Fruit fly (Drosophila melanogaster) whole organism: ENCODE data around the gene Caper.

Experiments used
- CG8478 ChIP-seq: fragments of >200 bp; optimal IDR thresholded peaks from 2 replicates; lab custom pipeline; 2018; ENCODE audit warnings: inconsistent platforms
- Dll ChIP-seq: fragments of >200 bp; optimal IDR thresholded peaks from 2 replicates; lab custom pipeline; 2017
- EcR ChIP-seq, 2 experiments: fragments of >200 bp; optimal IDR thresholded peaks; 2 replicates each; lab custom pipeline; 2017; ENCODE audit warnings: missing biosample characterization in 2 of 2, missing genetic modification characterization in 2 of 2, missing genetic modification reagents in 2 of 2
- pan ChIP-seq: fragments of >200 bp; optimal IDR thresholded peaks from 2 replicates; lab custom pipeline; 2017
- psq ChIP-seq: fragments of >200 bp; optimal IDR thresholded peaks from 2 replicates; lab custom pipeline; 2017
- usp ChIP-seq: fragments of >200 bp; optimal IDR thresholded peaks from 2 replicates; lab custom pipeline; 2017; ENCODE audit warnings: missing biosample characterization, missing genetic modification characterization, mixed read lengths

Gene Caper

DNA sequence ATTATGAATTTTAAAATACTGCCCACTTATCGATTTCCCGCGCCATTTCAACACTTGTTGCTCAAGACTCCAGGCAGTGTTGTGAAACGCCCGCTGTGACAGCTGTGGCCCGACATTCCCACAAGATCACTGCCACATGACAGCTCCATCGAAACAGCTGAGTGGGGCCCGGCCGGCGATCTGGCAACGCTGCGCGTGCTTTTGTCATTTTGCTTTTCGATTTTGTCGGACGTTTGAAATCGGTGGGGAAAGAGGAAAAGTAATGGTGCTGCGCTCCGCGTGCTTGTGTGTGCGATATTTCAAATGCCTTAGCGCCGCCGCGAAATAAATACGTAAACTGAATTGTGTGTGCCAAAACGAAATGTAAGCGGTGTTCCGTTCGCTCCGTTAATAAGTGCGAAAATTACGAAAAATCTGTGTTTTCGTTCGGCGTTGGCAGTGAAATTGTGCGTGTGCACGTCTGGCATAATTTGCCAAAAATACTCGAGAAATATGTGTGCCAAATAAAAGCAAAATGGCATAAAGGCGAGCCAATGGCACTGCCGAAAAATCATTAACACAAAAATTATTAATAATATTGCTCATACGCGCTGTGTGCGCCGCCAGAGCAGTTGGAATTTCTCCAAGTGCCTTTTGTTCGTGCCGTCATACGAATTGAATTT lies 9.8 kb downstream of the Caper start:
- TF ChIP-seq psq: no peak
- no peak for TF ChIP-seq usp (GFP tag; lab: Kevin White, UChicago)
- no peak for TF ChIP-seq Dll (lab: Kevin White, UChicago)

- TF ChIP-seq CG8478 (lab: Kevin White, UChicago) (no peak), psq (no peak), EcR (GFP tag; optimal IDR thresholded peaks at IDR 0.05; lab: Kevin White, UChicago) (no peak), pan (no peak), Dll (lab: Kevin White, UChicago) (no peak), usp (GFP tag; lab: Kevin White, UChicago) (no peak)
These were observed 10.8 kb downstream of the Caper start for dm6 chr2L:7043039-7043905.

DNA sequence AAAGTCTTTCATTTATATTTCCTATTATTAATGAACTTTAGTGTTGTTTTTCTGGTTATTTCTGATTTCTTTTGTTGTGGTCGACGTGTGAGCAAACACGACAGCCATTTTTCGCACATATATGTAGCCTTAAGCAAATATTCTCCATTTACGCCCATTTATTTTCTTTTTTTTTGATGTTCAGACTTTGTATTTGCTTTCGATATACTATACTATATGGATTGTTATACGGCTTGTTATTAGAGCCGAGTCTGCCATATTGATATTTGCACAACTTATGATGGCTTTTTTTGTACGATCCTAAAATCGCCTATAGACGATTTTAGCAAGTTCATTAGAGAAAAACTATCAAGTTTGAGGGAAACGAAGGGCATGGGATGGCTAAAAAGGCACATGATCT lies 15.2 kb downstream of the Caper start:
- no peak for TF ChIP-seq usp (GFP tag; lab: Kevin White, UChicago)
- no peak for TF ChIP-seq CG8478 (lab: Kevin White, UChicago)
- TF ChIP-seq EcR (GFP tag; optimal IDR thresholded peaks at IDR 0.05; lab: Kevin White, UChicago): no peak
- no peak for TF ChIP-seq pan
- no peak for TF ChIP-seq Dll (lab: Kevin White, UChicago)
- no peak for TF ChIP-seq psq

DNA sequence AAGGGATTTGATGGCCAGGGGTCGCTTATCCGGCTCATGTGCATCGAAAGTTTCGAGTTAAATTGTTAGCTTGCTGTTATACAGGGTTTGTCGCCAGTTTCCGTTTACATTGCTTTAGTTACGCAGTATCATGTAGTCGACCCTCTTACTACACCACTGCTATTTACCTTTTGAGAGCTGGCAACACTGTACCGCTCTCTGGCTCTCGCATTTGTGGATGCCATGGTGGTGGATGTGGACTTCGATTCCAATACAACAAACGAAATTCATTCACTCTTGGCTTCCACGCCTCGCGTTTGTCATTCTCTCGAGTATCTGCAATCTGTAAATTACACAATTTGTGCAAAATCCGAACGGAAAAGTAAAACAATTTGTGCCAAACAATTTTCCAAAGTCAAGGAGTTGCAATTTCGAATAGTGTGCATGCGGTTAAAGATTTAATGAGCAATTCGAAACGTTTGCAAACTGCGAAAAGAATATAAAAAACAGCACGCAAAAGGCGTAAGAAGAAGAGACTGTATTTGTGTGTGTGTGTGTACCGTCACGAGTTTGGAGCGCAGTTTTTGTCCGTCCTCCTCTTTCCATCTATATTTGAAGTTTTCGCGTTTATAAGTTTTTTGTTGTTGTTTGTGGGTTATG lies 16.6 kb downstream of the Caper start:
- TF ChIP-seq CG8478 (lab: Kevin White, UChicago) (no peak), pan (peak; percentile 92)

DNA sequence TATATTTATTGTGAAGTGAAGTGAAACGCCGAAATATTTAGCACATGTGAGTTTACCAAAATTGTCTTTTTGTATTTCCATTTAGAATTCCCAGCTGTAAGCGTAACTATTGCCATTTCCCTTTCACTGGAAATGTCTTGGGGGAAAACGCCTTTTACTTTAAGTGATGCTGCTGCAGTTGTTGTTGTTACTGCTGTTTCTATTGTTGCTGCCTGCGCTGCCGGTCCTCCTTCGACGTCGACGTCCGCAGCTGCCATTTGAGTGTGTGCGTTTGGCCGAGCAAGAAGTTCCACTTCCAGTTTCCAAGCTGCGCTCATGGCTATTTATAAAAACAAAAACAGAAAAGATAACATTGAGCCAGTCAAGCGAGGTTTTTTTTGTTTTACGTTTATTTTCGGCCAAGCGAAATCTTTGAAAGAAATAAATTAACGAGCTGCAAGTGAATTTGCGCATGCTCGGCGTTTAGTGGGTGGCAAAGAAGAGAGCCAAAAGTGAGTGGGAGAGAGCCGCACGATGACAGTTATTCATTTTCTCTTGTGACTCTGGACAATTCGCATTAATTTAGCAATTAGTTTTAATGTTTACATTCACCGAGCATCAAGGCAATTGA lies 17.3 kb downstream of the Caper start:
- TF ChIP-seq CG8478 (lab: Kevin White, UChicago) (no peak), pan (no peak), EcR (GFP tag; optimal IDR thresholded peaks at IDR 0.05; lab: Kevin White, UChicago) (no peak), Dll (lab: Kevin White, UChicago) (no peak), psq (no peak), usp (GFP tag; lab: Kevin White, UChicago) (no peak)

DNA sequence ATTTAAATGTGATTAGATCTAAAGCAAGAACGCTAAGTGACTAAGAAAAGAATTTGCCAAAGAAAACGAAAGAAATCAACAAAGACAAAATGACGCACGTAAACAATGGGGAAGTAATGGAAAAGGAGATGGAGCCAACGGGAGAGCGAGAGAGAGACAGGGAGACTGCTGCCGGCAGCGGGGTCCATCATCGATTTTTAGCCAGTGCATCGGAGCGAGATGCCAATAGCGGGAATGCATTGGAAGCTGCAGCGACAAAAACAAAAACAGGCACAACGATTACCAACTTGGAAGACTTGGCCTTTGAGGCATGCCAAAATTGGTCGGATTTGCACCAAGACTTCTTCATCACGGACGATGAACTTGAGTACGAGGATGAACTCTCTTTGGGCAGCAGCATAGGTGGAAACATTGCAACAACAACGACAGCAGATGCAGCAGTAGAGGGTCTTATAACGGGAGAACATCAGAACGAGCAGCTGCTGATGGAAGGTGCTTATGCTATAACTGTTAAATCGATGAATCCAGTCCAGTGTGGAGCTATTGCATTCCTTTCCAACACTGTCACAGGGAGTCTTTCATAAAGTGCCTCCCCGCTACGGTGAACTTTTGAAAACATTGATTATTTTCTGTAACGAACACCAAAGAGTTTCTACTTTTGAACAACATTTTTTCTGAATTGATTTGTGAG lies 18.1 kb downstream of the Caper start:
- TF ChIP-seq psq: no peak
- no peak for TF ChIP-seq EcR (GFP tag; optimal IDR thresholded peaks at IDR 0.05; lab: Kevin White, UChicago)
- no peak for TF ChIP-seq pan
- no peak for TF ChIP-seq usp (GFP tag; lab: Kevin White, UChicago)
- no peak for TF ChIP-seq CG8478 (lab: Kevin White, UChicago)
- TF ChIP-seq Dll (lab: Kevin White, UChicago): no peak

DNA sequence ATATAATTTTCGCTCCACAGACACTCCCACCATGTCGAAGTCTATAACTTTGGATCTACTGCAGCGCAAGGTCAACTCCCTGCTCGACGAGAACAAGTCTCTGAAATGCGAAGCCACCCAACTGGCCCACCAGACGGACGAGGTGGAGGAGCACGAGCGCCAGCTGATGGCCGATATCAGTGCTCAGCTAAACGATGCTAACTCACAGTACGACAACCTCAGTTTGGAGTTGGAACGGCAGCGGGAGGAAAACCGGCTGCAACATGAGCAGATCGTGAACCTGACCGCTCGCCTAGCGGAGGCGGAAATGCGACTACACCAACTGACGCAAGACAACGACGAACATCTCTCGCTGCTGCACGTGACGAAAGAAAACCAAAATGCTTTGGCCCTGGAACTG lies 19.2 kb downstream of the Caper start:
- TF ChIP-seq EcR (GFP tag; optimal IDR thresholded peaks at IDR 0.05; lab: Kevin White, UChicago) (no peak), CG8478 (lab: Kevin White, UChicago) (no peak), pan (no peak), usp (GFP tag; lab: Kevin White, UChicago) (no peak)

DNA sequence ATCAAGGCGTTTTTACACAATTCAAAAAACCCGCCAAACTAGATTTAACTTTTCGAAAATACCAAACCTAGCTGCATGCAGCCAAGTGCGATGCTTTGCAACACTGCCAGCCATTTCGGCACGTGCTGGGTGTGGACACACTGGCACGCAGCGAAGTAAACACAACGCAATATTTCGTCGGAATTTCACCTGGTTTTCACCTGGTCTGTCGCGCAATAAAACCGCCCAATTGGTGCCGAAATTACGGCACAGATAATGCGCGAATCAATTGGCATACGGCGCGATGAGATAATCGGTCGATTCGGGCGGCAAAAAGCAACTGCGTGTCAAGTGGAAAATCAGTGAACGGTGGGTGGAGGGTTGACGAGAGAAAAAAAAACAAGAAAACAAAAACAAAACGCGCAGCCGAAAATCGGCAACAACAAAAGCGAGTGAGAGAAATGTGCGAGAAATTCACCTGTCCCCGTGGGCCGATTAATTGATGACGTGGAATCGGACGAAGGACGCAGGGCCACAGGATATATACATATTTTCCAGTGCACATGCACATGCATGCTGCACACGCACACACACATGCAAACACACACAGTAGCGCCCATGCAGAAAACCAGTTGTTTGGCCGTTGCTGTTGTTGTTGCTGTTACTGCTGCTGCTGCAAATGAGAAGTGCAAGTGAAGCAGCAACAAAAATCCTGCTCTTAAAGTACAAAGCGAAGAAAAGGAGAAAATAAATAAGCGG lies 23.8 kb downstream of the Caper start, which contains the start of gene Mnn1:
Gene Mnn1, plus strand, starts transcription at position 113 of the 738 bp plus-strand sequence.
- TF ChIP-seq psq (no peak), Dll (lab: Kevin White, UChicago) (no peak), EcR (GFP tag; optimal IDR thresholded peaks at IDR 0.05; lab: Kevin White, UChicago) (no peak), pan (no peak), usp (GFP tag; lab: Kevin White, UChicago) (no peak)

DNA sequence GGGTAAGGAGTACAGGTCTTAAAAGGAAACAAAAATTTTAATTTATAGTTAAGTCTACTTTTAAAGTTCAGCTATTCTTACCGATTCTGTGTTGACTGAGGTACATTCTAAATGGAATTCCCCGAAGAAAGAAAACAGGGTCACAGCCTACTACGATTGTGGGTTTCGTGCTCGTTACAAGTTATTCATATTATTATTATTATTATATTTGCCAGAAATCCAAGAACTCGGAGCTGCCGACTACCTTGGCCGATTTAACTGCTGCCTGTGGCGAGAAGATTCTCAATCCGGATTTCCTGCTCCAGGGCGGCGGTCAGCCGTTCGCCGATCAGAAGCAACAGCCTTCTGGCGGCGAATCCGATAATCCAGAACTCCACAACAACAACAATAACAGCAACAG lies 28.2 kb downstream of the Caper start, which contains the start of gene Mst27D:
Gene Mst27D, minus strand, starts transcription at position 101 of the 400 bp plus-strand sequence.
- no peak for TF ChIP-seq EcR (GFP tag; optimal IDR thresholded peaks at IDR 0.05; lab: Kevin White, UChicago)
- no peak for TF ChIP-seq Dll (lab: Kevin White, UChicago)

dm6 chr2L:7063721-7064179 lies 31.2 kb downstream of the Caper start, which contains the start of gene Sem1:
Sem1 (plus strand) TSS chr2L:7063986.
- TF ChIP-seq usp (GFP tag; lab: Kevin White, UChicago): no peak
- TF ChIP-seq psq: no peak
- TF ChIP-seq EcR (GFP tag; optimal IDR thresholded peaks at IDR 0.05; lab: Kevin White, UChicago): no peak
- TF ChIP-seq Dll (lab: Kevin White, UChicago): no peak
- no peak for TF ChIP-seq CG8478 (lab: Kevin White, UChicago)
- TF ChIP-seq pan: no peak

DNA sequence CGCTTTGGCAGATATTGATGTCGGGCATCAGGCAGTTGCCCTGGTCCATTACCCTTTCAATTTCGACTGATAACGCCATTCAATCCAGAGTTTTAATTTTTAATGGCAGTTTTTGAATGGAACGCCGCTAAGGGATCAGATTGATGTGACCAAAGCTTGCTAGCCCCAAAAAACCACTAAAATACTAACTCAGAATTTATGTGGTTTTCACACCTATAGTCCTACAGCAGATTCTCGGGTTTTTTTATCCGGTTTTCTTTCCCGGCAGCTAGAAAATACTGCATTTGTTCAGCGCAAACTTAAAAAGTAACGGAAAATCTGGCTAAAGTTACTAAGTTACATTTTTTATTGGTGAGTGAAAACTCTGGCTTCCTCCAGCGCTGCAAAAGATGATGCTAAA lies 33.2 kb downstream of the Caper start, which contains the start of gene Nuf2:
Gene Nuf2, minus strand, starts transcription at position 151 of the 400 bp plus-strand sequence.
- TF ChIP-seq pan (no peak), psq (no peak), Dll (lab: Kevin White, UChicago) (no peak), CG8478 (lab: Kevin White, UChicago) (no peak), usp (GFP tag; lab: Kevin White, UChicago) (no peak), EcR (GFP tag; optimal IDR thresholded peaks at IDR 0.05; lab: Kevin White, UChicago) (no peak)
